Worm (Caenorhabditis elegans) whole organism, L4/young adult: ENCODE results near the gene M03F8.5.

Source experiments
- dao-5 ChIP-seq: sonication (generic microtip); optimal IDR thresholded peaks from 2 replicates; lab custom pipeline; 2016; ENCODE audit warnings: missing genotype, missing genetic modification characterization, moderate library complexity, missing compliant biosample characterization
- him-1 ChIP-seq: sonication (generic microtip); optimal IDR thresholded peaks from 2 replicates; lab custom pipeline; 2016; ENCODE audit warnings: missing genotype, missing genetic modification reagents, missing genetic modification characterization, missing compliant biosample characterization

DNA sequence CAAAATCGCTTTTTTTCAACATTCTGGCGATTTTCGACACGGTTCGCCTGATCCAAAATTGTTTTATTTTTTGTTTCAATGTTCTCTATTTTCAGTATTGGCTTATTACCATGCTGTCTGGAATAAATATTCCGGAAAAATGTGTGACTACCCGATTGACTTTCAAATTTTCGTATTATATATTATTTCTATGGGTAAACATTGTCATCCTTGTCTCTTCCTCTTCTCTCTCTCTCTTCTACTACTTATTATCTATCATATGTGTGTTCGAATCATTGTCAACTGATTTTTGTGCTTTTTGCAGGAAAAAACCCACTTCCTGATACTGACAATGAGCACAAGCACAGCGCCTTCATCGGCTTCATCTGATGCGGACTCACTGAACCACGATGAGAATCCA lies 43.6 kb downstream of the M03F8.5 start, which contains the start of gene C04E6.7:
- TF ChIP-seq dao-5 (tag; lab: Kevin White, UChicago) (no peak), him-1 (tag; lab: Kevin White, UChicago) (no peak)
